Worm (Caenorhabditis elegans): ENCODE data around the gene ins-2.

ce11 chrII:5955638-5956167, 32.6 kb upstream of the ins-2 start:
- TF ChIP-seq ama-1 (optimal IDR thresholded peaks at IDR 0.05) = no peak
- no peak for TF ChIP-seq ama-1 (GFP tag; optimal IDR thresholded peaks at IDR 0.05)
- no peak for TF ChIP-seq F55B11.4 (tag; optimal IDR thresholded peaks at IDR 0.05; ENCODE audit: borderline replicate concordance, insufficient read depth)
- no peak for TF ChIP-seq snpc-1.1 (tag; optimal IDR thresholded peaks at IDR 0.05; ENCODE audit: insufficient read depth)
- TF ChIP-seq madf-6 (GFP tag; IDR thresholded peaks at IDR 0.05) = no peak
- TF ChIP-seq him-1 (tag; optimal IDR thresholded peaks at IDR 0.05) = no peak
- TF ChIP-seq unc-62 (GFP tag; optimal IDR thresholded peaks at IDR 0.05) = no peak
- no peak for TF ChIP-seq attf-6 (GFP tag; IDR thresholded peaks at IDR 0.05)
- TF ChIP-seq ztf-25 (GFP tag; IDR thresholded peaks at IDR 0.05) = no peak

All from whole organism, young adult.